Fruit fly (Drosophila melanogaster): Measurements from ENCODE around the gene CG10252.

- peak; percentile 5 for TF ChIP-seq CG8632 (GFP tag; optimal IDR thresholded peaks at IDR 0.05)
- TF ChIP-seq Hr39 (GFP tag; optimal IDR thresholded peaks at IDR 0.05), result peak; percentile 15
Observed at dm6 chr3R:23723381-23724034, 27.5 kb upstream of the CG10252 start.
